Worm (Caenorhabditis elegans): ENCODE data around the gene C17G10.13.

The C17G10.13 gene

DNA sequence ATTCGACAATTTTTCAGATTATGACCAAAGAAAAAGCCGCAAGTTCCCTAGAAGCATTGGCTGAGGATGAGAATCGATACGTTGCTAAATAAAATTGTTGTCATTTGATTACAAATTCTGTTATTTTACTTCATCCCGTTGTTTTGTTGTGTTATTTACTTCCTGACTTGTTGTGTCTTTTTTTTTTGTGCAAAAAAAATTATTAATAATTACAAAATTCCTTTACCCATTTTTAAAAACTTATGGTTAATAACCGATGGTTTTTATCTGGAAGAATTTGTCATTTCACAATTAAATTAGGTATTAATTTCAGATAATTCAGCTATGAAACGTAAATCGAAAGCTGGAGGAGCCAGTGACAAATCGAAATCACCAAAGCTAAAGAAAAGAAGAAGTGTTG, 6.7 kb upstream of the C17G10.13 start, which contains the start of gene C17G10.1:
Gene C17G10.1 (plus strand): TSS at position 301 of the 400 bp plus-strand sequence.
- no peak for TF ChIP-seq nhr-12 (tag; optimal IDR thresholded peaks at IDR 0.05)
- no peak for TF ChIP-seq ceh-82 (tag; optimal IDR thresholded peaks at IDR 0.05)
- no peak for TF ChIP-seq nhr-76 (tag; optimal IDR thresholded peaks at IDR 0.05)
- TF ChIP-seq nfya-1 (tag; optimal IDR thresholded peaks at IDR 0.05; ENCODE audit: insufficient read depth), result no peak
- TF ChIP-seq lsy-12 (tag; optimal IDR thresholded peaks at IDR 0.05), result no peak
- TF ChIP-seq ceh-28 (tag; optimal IDR thresholded peaks at IDR 0.05), result no peak
- TF ChIP-seq egl-5 (tag; optimal IDR thresholded peaks at IDR 0.05), result no peak
- TF ChIP-seq nhr-11 (tag; optimal IDR thresholded peaks at IDR 0.05), result no peak
- no peak for TF ChIP-seq pqm-1 (tag; optimal IDR thresholded peaks at IDR 0.05)
- no peak for TF ChIP-seq nhr-25 (tag; optimal IDR thresholded peaks at IDR 0.05)
- no peak for TF ChIP-seq daf-12 (tag; optimal IDR thresholded peaks at IDR 0.05)
- no peak for TF ChIP-seq nhr-67 (tag; optimal IDR thresholded peaks at IDR 0.05)
- TF ChIP-seq mml-1 (tag; optimal IDR thresholded peaks at IDR 0.05), result no peak

- no peak for TF ChIP-seq lin-39 (tag; optimal IDR thresholded peaks at IDR 0.05)
- peak; percentile 38 for TF ChIP-seq nhr-23 (tag; optimal IDR thresholded peaks at IDR 0.05)
- TF ChIP-seq fkh-2 (tag; optimal IDR thresholded peaks at IDR 0.05), result no peak
- peak; percentile 65 for TF ChIP-seq lin-15B (tag; optimal IDR thresholded peaks at IDR 0.05)
- TF ChIP-seq lsy-12 (tag; optimal IDR thresholded peaks at IDR 0.05), result no peak
- peak; percentile 75 for TF ChIP-seq snpc-4 (tag; optimal IDR thresholded peaks at IDR 0.05)
- TF ChIP-seq pha-4 (tag; optimal IDR thresholded peaks at IDR 0.05), result peak; percentile 71
- TF ChIP-seq skn-1 (tag; optimal IDR thresholded peaks at IDR 0.05), result no peak
- peak; percentile 39 for TF ChIP-seq elt-2 (tag; optimal IDR thresholded peaks at IDR 0.05)
- peak; percentile 51 for TF ChIP-seq pqm-1 (tag; optimal IDR thresholded peaks at IDR 0.05)
- TF ChIP-seq nfya-1 (tag; optimal IDR thresholded peaks at IDR 0.05; ENCODE audit: insufficient read depth), result peak; percentile 58
Measured at ce11 chrII:5594210-5594764, 4.7 kb upstream of the C17G10.13 start, which contains the start of gene ttc-4. Gene ttc-4 (plus strand): TSS chrII:5594714.

DNA sequence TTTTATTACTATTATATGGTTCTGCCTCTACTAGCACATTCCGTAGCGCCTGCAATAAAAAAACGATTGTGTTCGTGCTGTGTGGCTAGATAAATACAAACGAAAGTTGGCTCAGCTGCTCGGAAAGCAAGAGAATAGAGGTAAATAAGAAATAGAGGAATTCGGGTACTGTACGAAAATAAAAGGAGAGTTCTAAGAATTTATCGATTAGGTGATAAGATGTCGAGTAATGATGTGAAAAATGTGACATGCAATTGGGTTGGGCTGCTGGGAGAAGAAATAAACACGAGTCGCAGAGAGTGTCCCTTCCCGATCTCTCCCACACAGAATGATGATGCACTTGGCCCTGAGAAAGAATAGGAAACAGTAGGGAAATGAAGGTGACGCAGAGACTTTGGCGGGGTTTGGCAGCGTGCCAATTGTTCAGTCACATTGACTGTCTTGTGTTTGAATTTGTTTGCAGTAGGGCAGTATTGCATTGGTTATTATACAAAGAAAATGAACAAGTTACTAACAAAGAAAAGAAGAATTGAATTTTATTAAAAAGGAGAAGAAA, 3.9 kb upstream of the C17G10.13 start, which contains the start of gene cdc-14:
Gene cdc-14 (minus strand): TSS at position 51 of the 556 bp plus-strand sequence.
- TF ChIP-seq snpc-4 (tag; optimal IDR thresholded peaks at IDR 0.05) (peak; percentile 84), nhr-28 (tag; optimal IDR thresholded peaks at IDR 0.05) (no peak), nhr-23 (tag; optimal IDR thresholded peaks at IDR 0.05) (peak; percentile 54), ceh-82 (tag; optimal IDR thresholded peaks at IDR 0.05) (no peak), fkh-2 (tag; optimal IDR thresholded peaks at IDR 0.05) (peak; percentile 38), pha-4 (tag; optimal IDR thresholded peaks at IDR 0.05) (peak; percentile 78), skn-1 (tag; optimal IDR thresholded peaks at IDR 0.05) (no peak), sea-2 (GFP tag; optimal IDR thresholded peaks at IDR 0.05) (no peak), elt-2 (tag; optimal IDR thresholded peaks at IDR 0.05) (peak; percentile 73), zag-1 (tag; optimal IDR thresholded peaks at IDR 0.05) (no peak), fkh-10 (GFP tag; optimal IDR thresholded peaks at IDR 0.05) (no peak), daf-12 (tag; optimal IDR thresholded peaks at IDR 0.05) (no peak), nfya-1 (tag; optimal IDR thresholded peaks at IDR 0.05; ENCODE audit: insufficient read depth) (peak; percentile 59), ceh-28 (tag; optimal IDR thresholded peaks at IDR 0.05) (peak; percentile 43), ZK546.5 (tag; optimal IDR thresholded peaks at IDR 0.05) (no peak), pqm-1 (tag; optimal IDR thresholded peaks at IDR 0.05) (no peak), lin-39 (tag; optimal IDR thresholded peaks at IDR 0.05) (peak; percentile 76), fos-1 (tag; optimal IDR thresholded peaks at IDR 0.05) (no peak), nhr-25 (tag; optimal IDR thresholded peaks at IDR 0.05) (peak; percentile 94), lin-15B (tag; optimal IDR thresholded peaks at IDR 0.05) (peak; percentile 65), egl-5 (tag; optimal IDR thresholded peaks at IDR 0.05) (peak; percentile 87), jun-1 (tag; optimal IDR thresholded peaks at IDR 0.05) (peak; percentile 66), nhr-43 (tag; optimal IDR thresholded peaks at IDR 0.05; ENCODE audit: poor library complexity, severe bottlenecking) (peak; percentile 22), ztf-4 (tag; optimal IDR thresholded peaks at IDR 0.05) (no peak), elt-1 (tag; optimal IDR thresholded peaks at IDR 0.05) (peak; percentile 53), ceh-16 (tag; optimal IDR thresholded peaks at IDR 0.05) (no peak), hmg-11 (tag; optimal IDR thresholded peaks at IDR 0.05) (peak; percentile 54), ztf-11 (tag; optimal IDR thresholded peaks at IDR 0.05) (no peak), unc-39 (tag; optimal IDR thresholded peaks at IDR 0.05) (no peak), ceh-9 (tag; optimal IDR thresholded peaks at IDR 0.05) (no peak), ama-1 (optimal IDR thresholded peaks at IDR 0.05) (no peak), nhr-12 (tag; optimal IDR thresholded peaks at IDR 0.05) (no peak), nhr-11 (tag; optimal IDR thresholded peaks at IDR 0.05) (no peak)
